Worm (Caenorhabditis elegans): ENCODE data around the gene cyp-34A7.

DNA sequence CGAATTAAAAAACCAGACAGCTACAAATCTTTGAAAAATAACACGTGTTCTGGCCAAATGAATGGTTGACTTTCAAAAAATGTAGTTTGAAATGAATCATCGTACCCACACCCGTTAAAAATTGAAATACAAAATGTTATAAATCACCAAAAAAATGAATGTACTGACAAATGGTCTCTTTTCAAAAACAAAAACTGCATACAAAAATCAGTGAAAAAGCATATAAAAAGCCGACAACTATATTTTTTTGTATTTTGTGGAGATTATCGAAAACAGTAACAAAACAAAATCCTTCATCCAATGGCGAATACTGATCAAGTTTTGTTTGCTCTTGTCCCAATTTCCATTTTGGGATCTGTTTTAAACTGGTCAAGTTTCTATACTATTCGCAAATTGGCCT is 44.3 kb downstream of the cyp-34A7 start, which contains the start of gene srx-66:
- TF ChIP-seq pbrm-1 (GFP tag; IDR thresholded peaks at IDR 0.05), result no peak
- TF ChIP-seq F39B2.1 (GFP tag; IDR thresholded peaks at IDR 0.05), result no peak
- TF ChIP-seq F52B5.7 (tag; optimal IDR thresholded peaks at IDR 0.05), result no peak
- no peak for TF ChIP-seq F57C9.4 (tag; optimal IDR thresholded peaks at IDR 0.05)
- TF ChIP-seq rpc-1 (optimal IDR thresholded peaks at IDR 0.05), result no peak
- TF ChIP-seq rpc-1 (tag; optimal IDR thresholded peaks at IDR 0.05), result no peak
- TF ChIP-seq F22D6.2 (tag; optimal IDR thresholded peaks at IDR 0.05), result no peak
- no peak for TF ChIP-seq F33H1.4 (GFP tag; IDR thresholded peaks at IDR 0.05)
- TF ChIP-seq snpc-4 (GFP tag; optimal IDR thresholded peaks at IDR 0.05), result no peak
- no peak for TF ChIP-seq snpc-4 (tag; optimal IDR thresholded peaks at IDR 0.05)
- TF ChIP-seq let-607 (tag; optimal IDR thresholded peaks at IDR 0.05), result no peak

Data from whole organism, young adult.